Fruit fly (Drosophila melanogaster) whole organism, wandering third instar larva: ENCODE results near the gene Ilp7.

ENCODE experiments used
- Abd-B ChIP-seq: fragments of >200 bp; optimal IDR thresholded peaks from 2 replicates; lab custom pipeline; 2017; ENCODE audit warnings: missing biosample characterization, missing genetic modification characterization
- CG32264 ChIP-seq: fragments of 200-800 bp; sonication (Bioruptor generic); optimal IDR thresholded peaks from 2 replicates; lab custom pipeline; 2016; ENCODE audit warnings: missing biosample characterization, missing genetic modification characterization
- CG9705 ChIP-seq: fragments of 200-800 bp; sonication (Bioruptor generic); optimal IDR thresholded peaks from 2 replicates; lab custom pipeline; 2018; ENCODE audit warnings: missing biosample characterization, mild to moderate bottlenecking, missing genetic modification characterization
- CrebA ChIP-seq: fragments of 200-800 bp; sonication (Bioruptor generic); optimal IDR thresholded peaks from 2 replicates; lab custom pipeline; 2016; ENCODE audit warnings: missing biosample characterization, mild to moderate bottlenecking, missing genetic modification characterization, borderline replicate concordance
- Dfd ChIP-seq: fragments of >200 bp; optimal IDR thresholded peaks from 2 replicates; lab custom pipeline; 2017; ENCODE audit warnings: missing biosample characterization, missing genetic modification characterization
- Dif ChIP-seq: fragments of 200-275, 200-300 bp; sonication (Bioruptor generic); optimal IDR thresholded peaks from 2 replicates; lab custom pipeline; 2018; ENCODE audit warnings: missing biosample characterization, missing genetic modification characterization; ENCODE audit not compliant: partially characterized antibody
- GATAd ChIP-seq: sonication (Bioruptor generic); optimal IDR thresholded peaks from 2 replicates; lab custom pipeline; 2016; ENCODE audit warnings: missing biosample characterization, missing genetic modification characterization
- HLH106 ChIP-seq: fragments of 200-800 bp; optimal IDR thresholded peaks from 3 replicates; lab custom pipeline; 2019; ENCODE audit warnings: missing biosample characterization, mild to moderate bottlenecking, missing genetic modification characterization, moderate library complexity
- Hnf4 ChIP-seq: fragments of 200-800 bp; sonication (Bioruptor generic); optimal IDR thresholded peaks from 2 replicates; lab custom pipeline; 2016; ENCODE audit warnings: missing biosample characterization, mild to moderate bottlenecking, missing genetic modification characterization
- Hr78 ChIP-seq: fragments of >200 bp; optimal IDR thresholded peaks from 2 replicates; lab custom pipeline; 2017; ENCODE audit warnings: missing biosample characterization, missing genetic modification characterization
- Hr83 ChIP-seq: fragments of 200-300 bp; sonication (Bioruptor generic); optimal IDR thresholded peaks from 2 replicates; lab custom pipeline; 2016; ENCODE audit warnings: missing biosample characterization, mild to moderate bottlenecking, missing genetic modification characterization, moderate library complexity; ENCODE audit not compliant: poor library complexity, severe bottlenecking
- Jra ChIP-seq: sonication (Bioruptor generic); optimal IDR thresholded peaks from 2 replicates; lab custom pipeline; 2016; ENCODE audit warnings: missing biosample characterization, missing genetic modification characterization
- Mio ChIP-seq: sonication (Bioruptor generic); optimal IDR thresholded peaks from 2 replicates; lab custom pipeline; 2016; ENCODE audit warnings: missing biosample characterization, missing genetic modification characterization
- Myc ChIP-seq: fragments of >200 bp; optimal IDR thresholded peaks from 2 replicates; lab custom pipeline; 2017
- N ChIP-seq: fragments of >200 bp; optimal IDR thresholded peaks from 2 replicates; lab custom pipeline; 2018; ENCODE audit warnings: missing biosample characterization, missing external identifiers, missing genetic modification characterization
- OdsH ChIP-seq: fragments of 200-800 bp; sonication (Bioruptor generic); optimal IDR thresholded peaks from 2 replicates; lab custom pipeline; 2016; ENCODE audit warnings: missing biosample characterization, mild to moderate bottlenecking, missing genetic modification characterization
- Rel ChIP-seq, 2 experiments: fragments of 200-800 bp; sonication (Bioruptor generic) in 1 of 2; optimal IDR thresholded peaks; 2 replicates in 1 of 2; 3 replicates in 1 of 2; lab custom pipeline; 2016 to 2019; ENCODE audit warnings: mild to moderate bottlenecking in 2 of 2, missing biosample characterization in 2 of 2, missing genetic modification characterization in 2 of 2, moderate library complexity in 1 of 2
- Sp1 ChIP-seq: fragments of 200-800 bp; sonication (Bioruptor generic); optimal IDR thresholded peaks from 3 replicates; lab custom pipeline; 2019; ENCODE audit warnings: missing biosample characterization, mild to moderate bottlenecking, missing genetic modification characterization, moderate library complexity
- Vsx2 ChIP-seq: fragments of 200-300, 225-300 bp; sonication (Bioruptor generic); optimal IDR thresholded peaks from 2 replicates; lab custom pipeline; 2018; ENCODE audit warnings: missing biosample characterization, missing genetic modification characterization; ENCODE audit not compliant: partially characterized antibody
- brk ChIP-seq: fragments of 200-800 bp; sonication (Bioruptor generic); optimal IDR thresholded peaks from 2 replicates; lab custom pipeline; 2016; ENCODE audit warnings: missing biosample characterization, mild to moderate bottlenecking, missing genetic modification characterization
- dl ChIP-seq, 2 experiments: fragments of 175-275, 200-275 bp in 1 of 2; fragments of 200-275 bp in 1 of 2; sonication (Bioruptor generic); optimal IDR thresholded peaks; lab custom pipeline; 2018; ENCODE audit warnings: mild to moderate bottlenecking in 2 of 2, missing biosample characterization in 2 of 2, missing genetic modification characterization in 2 of 2, moderate library complexity in 2 of 2; ENCODE audit not compliant: partially characterized antibody in 2 of 2, insufficient read depth in 1 of 2
- dmrt93B ChIP-seq: fragments of 200-800 bp; sonication (Bioruptor generic); optimal IDR thresholded peaks from 2 replicates; lab custom pipeline; 2018; ENCODE audit warnings: missing biosample characterization, mild to moderate bottlenecking, missing genetic modification characterization
- dsf ChIP-seq: sonication (Bioruptor generic); optimal IDR thresholded peaks from 2 replicates; lab custom pipeline; 2016; ENCODE audit warnings: missing biosample characterization, missing genetic modification characterization, borderline replicate concordance
- ey ChIP-seq: fragments of 200-800 bp; sonication (Bioruptor generic); optimal IDR thresholded peaks from 2 replicates; lab custom pipeline; 2016; ENCODE audit warnings: missing biosample characterization, missing genetic modification characterization
- foxo ChIP-seq, 2 experiments: fragments of 200-800 bp; sonication (Bioruptor generic); optimal IDR thresholded peaks; 2 replicates in 1 of 2; 3 replicates in 1 of 2; lab custom pipeline; 2016 to 2017; ENCODE audit warnings: missing biosample characterization in 2 of 2, missing genetic modification characterization in 2 of 2
- fru ChIP-seq: fragments of 200-800 bp; sonication (Bioruptor generic); optimal IDR thresholded peaks from 3 replicates; lab custom pipeline; 2016; ENCODE audit warnings: missing biosample characterization, mild to moderate bottlenecking, missing genetic modification characterization
- h ChIP-seq: fragments of 200-800 bp; sonication (Bioruptor generic); optimal IDR thresholded peaks from 3 replicates; lab custom pipeline; 2016; ENCODE audit warnings: missing biosample characterization, mild to moderate bottlenecking, missing genetic modification characterization
- jim ChIP-seq: fragments of 175-275, 200-325 bp; sonication (Bioruptor generic); optimal IDR thresholded peaks from 2 replicates; lab custom pipeline; 2016; ENCODE audit warnings: missing biosample characterization, mild to moderate bottlenecking, missing genetic modification characterization
- lola ChIP-seq: fragments of >200 bp; optimal IDR thresholded peaks from 2 replicates; lab custom pipeline; 2017; ENCODE audit warnings: missing biosample characterization, missing genetic modification characterization
- pan ChIP-seq: fragments of >200 bp; optimal IDR thresholded peaks from 2 replicates; lab custom pipeline; 2017
- psq ChIP-seq: fragments of 200-800 bp; sonication (Bioruptor generic); optimal IDR thresholded peaks from 3 replicates; lab custom pipeline; 2017; ENCODE audit warnings: missing biosample characterization, mild to moderate bottlenecking, missing genetic modification characterization, moderate library complexity
- rgr ChIP-seq: fragments of 200-800 bp; sonication (Bioruptor generic); optimal IDR thresholded peaks from 3 replicates; lab custom pipeline; 2016; ENCODE audit warnings: missing biosample characterization, mild to moderate bottlenecking, missing genetic modification characterization
- sage ChIP-seq: fragments of 200-800 bp; sonication (Bioruptor generic); optimal IDR thresholded peaks from 2 replicates; lab custom pipeline; 2016; ENCODE audit warnings: missing biosample characterization, mild to moderate bottlenecking, missing genetic modification characterization
- sv ChIP-seq: fragments of 200-800 bp; sonication (Bioruptor generic); optimal IDR thresholded peaks from 3 replicates; lab custom pipeline; 2016; ENCODE audit warnings: missing biosample characterization, missing genetic modification characterization
- tai ChIP-seq: sonication (Bioruptor generic); optimal IDR thresholded peaks from 2 replicates; lab custom pipeline; 2016; ENCODE audit warnings: missing biosample characterization, missing genetic modification characterization
- usp ChIP-seq: fragments of >200 bp; optimal IDR thresholded peaks from 2 replicates; lab custom pipeline; 2017; ENCODE audit warnings: missing biosample characterization, missing genetic modification characterization
- woc ChIP-seq: sonication (Bioruptor generic); optimal IDR thresholded peaks from 2 replicates; lab custom pipeline; 2016; ENCODE audit warnings: missing biosample characterization, mild to moderate bottlenecking, missing genetic modification characterization

Ilp7 gene

DNA sequence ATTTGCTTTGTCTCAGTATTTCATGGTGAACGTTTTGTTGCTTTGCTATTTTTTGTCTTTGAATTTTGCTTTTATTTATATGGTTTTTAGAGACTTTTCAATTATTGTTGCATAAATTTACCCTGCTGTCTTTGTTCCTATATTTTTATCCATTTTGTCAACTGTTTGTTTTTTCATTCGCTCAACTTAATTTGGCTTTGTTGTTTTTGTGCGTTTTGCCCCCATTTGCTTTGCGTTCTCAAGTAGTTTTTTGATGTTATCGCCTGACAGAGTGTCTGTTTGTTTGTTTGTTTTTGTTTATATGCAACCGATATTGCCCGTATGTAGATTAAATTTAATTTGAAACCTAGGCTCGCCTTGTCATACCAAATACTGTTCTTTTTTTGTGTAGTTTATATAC, 21.2 kb downstream of the Ilp7 start:
- TF ChIP-seq tai (GFP tag; lab: Kevin White, UChicago) (no peak), Myc (lab: Kevin White, UChicago) (no peak), brk (GFP tag; lab: Kevin White, UChicago) (no peak), Rel (GFP tag; optimal IDR thresholded peaks at IDR 0.05; lab: Kevin White, UChicago) (no peak), Rel (tag; optimal IDR thresholded peaks at IDR 0.05; lab: Kevin White, UChicago) (no peak), h (GFP tag; lab: Kevin White, UChicago) (no peak), fru (GFP tag; lab: Kevin White, UChicago) (no peak), Hnf4 (no peak), Dfd (no peak), jim (GFP tag; lab: Kevin White, UChicago) (no peak), woc (GFP tag; lab: Kevin White, UChicago) (no peak), dl (GFP tag; optimal IDR thresholded peaks at IDR 0.05; lab: Kevin White, UChicago; ENCODE audit: insufficient read depth in 1 of 2, partially characterized antibody in 2 of 2) (no peak), psq (GFP tag; lab: Kevin White, UChicago) (no peak), usp (GFP tag; lab: Kevin White, UChicago) (no peak), Dif (no peak), GATAd (GFP tag; lab: Kevin White, UChicago) (no peak), Sp1 (GFP tag; lab: Kevin White, UChicago) (no peak), CG32264 (GFP tag; lab: Kevin White, UChicago) (no peak), Vsx2 (GFP tag; lab: Kevin White, UChicago) (no peak)

DNA sequence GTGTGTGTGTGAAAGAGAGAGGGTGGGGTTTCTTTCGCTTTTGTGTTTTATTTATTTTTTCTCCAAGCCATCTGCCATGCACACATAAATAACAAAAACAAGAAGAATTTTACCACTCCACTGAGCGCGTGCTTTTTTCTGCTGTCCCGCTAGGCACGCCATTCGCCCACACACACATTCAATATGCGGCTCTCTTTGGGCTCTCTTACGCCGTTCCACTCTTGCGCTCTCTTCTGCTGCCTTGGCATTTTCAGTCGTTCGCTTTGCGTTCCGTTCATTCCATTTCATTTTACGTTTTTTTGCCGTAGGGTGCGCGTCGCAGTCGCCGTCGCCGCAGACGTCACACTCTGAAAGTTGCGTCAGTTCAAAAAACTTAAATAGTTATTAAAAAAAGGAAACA, 21.7 kb downstream of the Ilp7 start:
- peak; percentile 48 for TF ChIP-seq Hr83
- no peak for TF ChIP-seq pan (lab: Kevin White, UChicago)
- TF ChIP-seq lola (GFP tag; lab: Kevin White, UChicago), result no peak
- peak; percentile 93 for TF ChIP-seq Dif
- TF ChIP-seq dl (GFP tag; optimal IDR thresholded peaks at IDR 0.05; lab: Kevin White, UChicago; ENCODE audit: insufficient read depth in 1 of 2, partially characterized antibody in 2 of 2), result peak; percentile 88
- peak; percentile 91 for TF ChIP-seq psq (GFP tag; lab: Kevin White, UChicago)
- peak; percentile 32 for TF ChIP-seq Vsx2 (GFP tag; lab: Kevin White, UChicago)
- peak; percentile 35 for TF ChIP-seq sage (GFP tag; lab: Kevin White, UChicago)
- TF ChIP-seq Jra (GFP tag; lab: Kevin White, UChicago), result peak; percentile 15
- no peak for TF ChIP-seq sv (GFP tag; lab: Kevin White, UChicago)
- peak; percentile 31 for TF ChIP-seq Sp1 (GFP tag; lab: Kevin White, UChicago)
- TF ChIP-seq rgr (GFP tag; lab: Kevin White, UChicago), result peak; percentile 34
- TF ChIP-seq fru (GFP tag; lab: Kevin White, UChicago), result peak; percentile 47
- no peak for TF ChIP-seq CG9705 (GFP tag; lab: Kevin White, UChicago)
- TF ChIP-seq h (GFP tag; lab: Kevin White, UChicago), result peak; percentile 36
- no peak for TF ChIP-seq brk (GFP tag; lab: Kevin White, UChicago)
- no peak for TF ChIP-seq foxo (GFP tag; optimal IDR thresholded peaks at IDR 0.05; lab: Kevin White, UChicago)
- no peak for TF ChIP-seq Dfd
- TF ChIP-seq Rel (GFP tag; optimal IDR thresholded peaks at IDR 0.05; lab: Kevin White, UChicago), result peak; percentile 36
- TF ChIP-seq Rel (tag; optimal IDR thresholded peaks at IDR 0.05; lab: Kevin White, UChicago), result peak; percentile 48
- TF ChIP-seq woc (GFP tag; lab: Kevin White, UChicago), result no peak
- peak; percentile 63 for TF ChIP-seq CrebA (GFP tag; lab: Kevin White, UChicago)
- peak; percentile 59 for TF ChIP-seq CG32264 (GFP tag; lab: Kevin White, UChicago)
- TF ChIP-seq HLH106 (tag; lab: Kevin White, UChicago), result no peak

DNA sequence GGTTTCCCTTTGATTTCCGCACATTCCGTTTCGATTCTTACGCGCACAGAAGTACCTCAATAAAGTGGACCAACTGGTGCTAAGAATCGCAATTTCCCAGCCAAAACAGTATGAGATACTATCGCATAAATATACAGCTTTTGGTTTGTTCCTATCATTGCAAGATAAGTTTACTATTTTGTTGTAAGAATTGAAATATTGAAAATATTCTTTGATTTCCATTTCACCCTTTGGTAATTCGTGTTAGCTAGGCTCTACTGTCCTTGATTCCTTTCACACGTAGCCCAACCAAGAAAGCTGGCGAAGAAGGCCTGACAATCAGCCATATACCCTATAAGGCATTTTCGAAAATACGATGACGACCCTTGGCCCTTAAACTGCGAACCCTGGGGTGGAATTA, 23.2 kb downstream of the Ilp7 start:
- TF ChIP-seq ey (GFP tag; lab: Kevin White, UChicago), result peak; percentile 62
- TF ChIP-seq jim (GFP tag; lab: Kevin White, UChicago), result no peak
- peak; percentile 26 for TF ChIP-seq dmrt93B
- TF ChIP-seq GATAd (GFP tag; lab: Kevin White, UChicago), result no peak
- TF ChIP-seq Abd-B, result no peak
- TF ChIP-seq usp (GFP tag; lab: Kevin White, UChicago), result no peak
- no peak for TF ChIP-seq Vsx2 (GFP tag; lab: Kevin White, UChicago)
- TF ChIP-seq Dif, result no peak
- TF ChIP-seq h (GFP tag; lab: Kevin White, UChicago), result peak; percentile 63
- TF ChIP-seq Myc (lab: Kevin White, UChicago), result no peak
- no peak for TF ChIP-seq Hr83
- peak; percentile 19 for TF ChIP-seq OdsH (GFP tag; lab: Kevin White, UChicago)
- peak; percentile 54 for TF ChIP-seq rgr (GFP tag; lab: Kevin White, UChicago)
- TF ChIP-seq Dfd, result no peak
- peak; percentile 62 for TF ChIP-seq HLH106 (tag; lab: Kevin White, UChicago)
- peak; percentile 36 for TF ChIP-seq CG9705 (GFP tag; lab: Kevin White, UChicago)
- peak; percentile 49 for TF ChIP-seq Sp1 (GFP tag; lab: Kevin White, UChicago)
- TF ChIP-seq tai (GFP tag; lab: Kevin White, UChicago), result no peak
- peak; percentile 35 for TF ChIP-seq brk (GFP tag; lab: Kevin White, UChicago)
- TF ChIP-seq sage (GFP tag; lab: Kevin White, UChicago), result no peak
- TF ChIP-seq dsf (GFP tag; lab: Kevin White, UChicago), result no peak
- no peak for TF ChIP-seq lola (GFP tag; lab: Kevin White, UChicago)
- peak; percentile 64 for TF ChIP-seq fru (GFP tag; lab: Kevin White, UChicago)
- peak; percentile 16 for TF ChIP-seq CG32264 (GFP tag; lab: Kevin White, UChicago)
- TF ChIP-seq dl (GFP tag; optimal IDR thresholded peaks at IDR 0.05; lab: Kevin White, UChicago; ENCODE audit: insufficient read depth in 1 of 2, partially characterized antibody in 2 of 2), result no peak
- no peak for TF ChIP-seq N (GFP tag; lab: Kevin White, UChicago)
- no peak for TF ChIP-seq pan (lab: Kevin White, UChicago)
- TF ChIP-seq Jra (GFP tag; lab: Kevin White, UChicago), result no peak
- TF ChIP-seq Hr78 (GFP tag; lab: Kevin White, UChicago), result no peak
- no peak for TF ChIP-seq CrebA (GFP tag; lab: Kevin White, UChicago)
- peak; percentile 24 for TF ChIP-seq Hnf4
- peak; percentile 19 for TF ChIP-seq psq (GFP tag; lab: Kevin White, UChicago)
- TF ChIP-seq foxo (GFP tag; optimal IDR thresholded peaks at IDR 0.05; lab: Kevin White, UChicago), result peak in 1 of 2 experiments; percentile 68
- no peak for TF ChIP-seq Rel (GFP tag; optimal IDR thresholded peaks at IDR 0.05; lab: Kevin White, UChicago)
- TF ChIP-seq Rel (tag; optimal IDR thresholded peaks at IDR 0.05; lab: Kevin White, UChicago), result no peak
- no peak for TF ChIP-seq Mio (GFP tag; lab: Kevin White, UChicago)
- TF ChIP-seq woc (GFP tag; lab: Kevin White, UChicago), result peak; percentile 72
- no peak for TF ChIP-seq sv (GFP tag; lab: Kevin White, UChicago)
